Worm (Caenorhabditis elegans): ENCODE measurements around the gene T07C4.3.
A peak's percentile ranks its signal among the peaks of the same experiment; 100 is the strongest.

Gene T07C4.3

ce11 chrIII:10357598-10358186 is 5.7 kb downstream of the T07C4.3 start, which contains the start of gene umps-1 (continued):
- peak; percentile 62 for TF ChIP-seq lin-13 (GFP tag; optimal IDR thresholded peaks at IDR 0.05)
- TF ChIP-seq egl-13 (tag; optimal IDR thresholded peaks at IDR 0.05): no peak
- peak; percentile 82 for TF ChIP-seq C16A3.4 (tag; optimal IDR thresholded peaks at IDR 0.05)
- peak; percentile 5 for TF ChIP-seq unc-86 (tag; optimal IDR thresholded peaks at IDR 0.05)
- no peak for TF ChIP-seq nhr-11 (tag; optimal IDR thresholded peaks at IDR 0.05)
- TF ChIP-seq nhr-12 (tag; optimal IDR thresholded peaks at IDR 0.05): no peak
- TF ChIP-seq ceh-8 (GFP tag; optimal IDR thresholded peaks at IDR 0.05): no peak
- peak; percentile 72 for TF ChIP-seq aly-2 (tag; optimal IDR thresholded peaks at IDR 0.05)
- no peak for TF ChIP-seq fkh-4 (tag; optimal IDR thresholded peaks at IDR 0.05; ENCODE audit: borderline replicate concordance)
- TF ChIP-seq vab-15 (tag; optimal IDR thresholded peaks at IDR 0.05): no peak
- TF ChIP-seq mab-9 (GFP tag; IDR thresholded peaks at IDR 0.05): no peak
- TF ChIP-seq ceh-82 (tag; optimal IDR thresholded peaks at IDR 0.05): peak; percentile 31 to 62 (median 48)
- TF ChIP-seq blmp-1 (tag; optimal IDR thresholded peaks at IDR 0.05): peak; percentile 81
- TF ChIP-seq fkh-10 (GFP tag; optimal IDR thresholded peaks at IDR 0.05): no peak
- TF ChIP-seq tlp-1 (tag; optimal IDR thresholded peaks at IDR 0.05): no peak
- TF ChIP-seq pax-3 (tag; optimal IDR thresholded peaks at IDR 0.05): no peak
- no peak for TF ChIP-seq unc-98 (GFP tag; IDR thresholded peaks at IDR 0.05)
- TF ChIP-seq ceh-88 (GFP tag; IDR thresholded peaks at IDR 0.05): no peak
- TF ChIP-seq nhr-19 (GFP tag; conservative IDR thresholded peaks at IDR 0.05): peak; percentile 86
- TF ChIP-seq nhr-237 (tag; optimal IDR thresholded peaks at IDR 0.05): peak; percentile 58
- TF ChIP-seq fos-1 (tag; optimal IDR thresholded peaks at IDR 0.05): peak; percentile 63
- peak; percentile 44 for TF ChIP-seq snpc-4 (tag; optimal IDR thresholded peaks at IDR 0.05)
- TF ChIP-seq ets-5 (GFP tag; IDR thresholded peaks at IDR 0.05): no peak
- peak; percentile 14 for TF ChIP-seq sup-37 (GFP tag; optimal IDR thresholded peaks at IDR 0.05)
- TF ChIP-seq rnt-1 (tag; optimal IDR thresholded peaks at IDR 0.05): peak; percentile 89
- peak; percentile 71 for TF ChIP-seq lin-39 (tag; optimal IDR thresholded peaks at IDR 0.05)
- TF ChIP-seq sox-4 (tag; optimal IDR thresholded peaks at IDR 0.05): no peak
- TF ChIP-seq C04F5.9 (tag; optimal IDR thresholded peaks at IDR 0.05): peak; percentile 76
- TF ChIP-seq nhr-71 (tag; optimal IDR thresholded peaks at IDR 0.05): peak; percentile 89
- TF ChIP-seq lin-15B (tag; optimal IDR thresholded peaks at IDR 0.05): peak; percentile 39
- TF ChIP-seq lin-35 (GFP tag; optimal IDR thresholded peaks at IDR 0.05): peak; percentile 98 to 100
- TF ChIP-seq ztf-4 (tag; optimal IDR thresholded peaks at IDR 0.05): peak; percentile 26
- no peak for TF ChIP-seq efl-3 (GFP tag; optimal IDR thresholded peaks at IDR 0.05)
- peak; percentile 76 for TF ChIP-seq unc-130 (tag; optimal IDR thresholded peaks at IDR 0.05)
- TF ChIP-seq ztf-11 (tag; optimal IDR thresholded peaks at IDR 0.05): no peak
- peak; percentile 86 for TF ChIP-seq nhr-20 (tag; optimal IDR thresholded peaks at IDR 0.05)
- TF ChIP-seq nhr-28 (tag; optimal IDR thresholded peaks at IDR 0.05): no peak
- TF ChIP-seq lin-14 (GFP tag; optimal IDR thresholded peaks at IDR 0.05): no peak
- peak; percentile 99 for TF ChIP-seq efl-1 (optimal IDR thresholded peaks at IDR 0.05)
- peak; percentile 98 to 100 for TF ChIP-seq efl-1 (GFP tag; optimal IDR thresholded peaks at IDR 0.05 in 1 of 2)
- no peak for TF ChIP-seq ceh-63 (GFP tag; optimal IDR thresholded peaks at IDR 0.05)
- TF ChIP-seq nhr-85 (tag): peak; percentile 93
- TF ChIP-seq ceh-90 (tag; optimal IDR thresholded peaks at IDR 0.05): peak; percentile 36
- TF ChIP-seq snu-23 (GFP tag; optimal IDR thresholded peaks at IDR 0.05): peak; percentile 91
- TF ChIP-seq zip-4 (GFP tag; optimal IDR thresholded peaks at IDR 0.05): peak; percentile 64
- no peak for TF ChIP-seq unc-30 (tag; optimal IDR thresholded peaks at IDR 0.05)
- peak; percentile 94 for TF ChIP-seq F16B12.6 (tag; optimal IDR thresholded peaks at IDR 0.05)
- TF ChIP-seq nhr-76 (tag; optimal IDR thresholded peaks at IDR 0.05): no peak
- TF ChIP-seq lsy-2 (tag; optimal IDR thresholded peaks at IDR 0.05): peak; percentile 99
- TF ChIP-seq elt-2 (tag; optimal IDR thresholded peaks at IDR 0.05): peak; percentile 31
- TF ChIP-seq dsc-1 (tag; optimal IDR thresholded peaks at IDR 0.05): peak; percentile 42
- TF ChIP-seq swsn-7 (tag; optimal IDR thresholded peaks at IDR 0.05): peak; percentile 77
- TF ChIP-seq ama-1 (optimal IDR thresholded peaks at IDR 0.05): peak; percentile 53
- no peak for TF ChIP-seq fkh-8 (tag; optimal IDR thresholded peaks at IDR 0.05)
